Fruit fly (Drosophila melanogaster): ENCODE results near the gene ca.

ca gene

DNA sequence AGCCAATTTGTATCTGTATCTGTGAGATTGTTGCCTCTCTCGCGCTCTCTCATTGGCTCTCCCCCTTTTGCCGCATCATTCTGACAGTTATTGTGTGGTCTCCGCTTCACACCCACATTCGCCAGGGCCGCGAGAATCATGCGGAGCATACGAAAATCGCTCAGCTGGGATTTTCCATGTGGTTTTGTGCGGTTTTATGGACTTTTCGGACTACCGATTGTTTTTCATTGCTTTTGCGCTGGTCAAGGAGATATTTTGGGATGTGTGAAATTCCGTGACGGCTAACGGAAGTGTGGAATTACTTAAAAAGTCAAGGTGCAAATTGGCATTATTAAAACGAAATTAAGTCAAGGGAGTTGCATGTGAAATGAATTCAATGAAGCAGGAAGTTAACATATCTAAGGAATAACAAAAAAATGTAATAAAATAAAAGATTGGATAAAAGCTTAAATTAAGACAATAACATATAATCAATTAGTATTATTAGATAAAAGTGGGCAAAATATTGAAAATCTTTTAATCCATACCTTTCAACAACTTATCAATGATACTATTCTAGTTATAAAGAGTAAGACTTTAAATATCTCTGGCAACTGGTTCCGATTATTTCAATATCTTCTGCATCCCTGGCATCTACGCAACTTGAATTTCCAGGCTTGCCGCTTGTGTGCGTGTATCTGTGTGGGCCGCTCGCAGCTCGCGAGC is 34.4 kb upstream of the ca start:
- peak; percentile 34 for TF ChIP-seq noc (tag; optimal IDR thresholded peaks at IDR 0.05)

DNA sequence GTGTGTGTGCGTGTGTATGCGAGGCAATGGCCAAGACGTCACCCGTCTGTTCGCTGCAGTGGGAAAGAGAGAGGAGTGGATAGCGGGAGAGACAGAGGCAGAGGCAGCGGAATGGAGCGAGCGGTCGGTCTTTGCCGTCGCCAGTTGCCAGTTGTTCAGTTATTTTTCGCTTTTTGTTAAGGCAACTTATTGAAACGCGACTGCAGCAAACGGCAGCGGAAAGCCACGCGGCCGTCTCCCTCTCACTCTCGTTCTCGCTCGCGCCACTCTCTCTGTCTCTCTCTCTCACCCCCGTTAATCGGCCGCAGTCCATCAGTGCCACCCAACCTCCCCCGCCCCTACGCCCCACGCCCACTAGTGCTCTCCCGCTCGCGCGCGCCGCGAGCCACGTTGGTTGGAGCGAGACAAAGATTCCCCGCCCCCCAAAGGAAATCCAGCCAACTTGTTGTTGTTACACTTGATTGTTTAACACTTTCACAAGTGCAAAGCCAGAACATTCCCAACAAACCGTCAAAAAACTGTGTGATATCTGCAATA is 33.7 kb upstream of the ca start:
- TF ChIP-seq noc (tag; optimal IDR thresholded peaks at IDR 0.05): peak; percentile 39

DNA sequence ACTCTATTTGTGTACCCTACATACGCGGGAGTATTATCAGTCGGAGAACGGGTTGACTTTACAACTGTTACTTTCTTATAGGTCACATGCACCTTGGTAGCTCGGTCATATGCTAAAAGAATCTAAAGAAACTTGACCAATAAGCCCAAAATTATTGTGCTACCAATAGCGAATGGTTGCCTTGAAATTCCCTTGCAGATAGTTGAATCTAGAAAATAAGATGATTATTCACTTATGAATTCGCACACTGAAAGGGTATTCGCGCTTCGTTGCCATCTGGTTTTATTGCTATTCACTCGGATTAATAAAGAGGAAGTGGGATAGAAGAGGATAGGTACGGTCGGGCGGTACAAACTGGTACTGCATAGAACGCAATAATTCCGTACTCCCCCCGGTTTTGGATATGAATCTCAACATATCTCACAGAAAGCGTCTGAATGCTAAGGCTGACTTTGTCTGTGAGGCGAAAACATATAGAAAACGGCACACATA is 32.7 kb upstream of the ca start:
- peak; percentile 91 for TF ChIP-seq noc (tag; optimal IDR thresholded peaks at IDR 0.05)

DNA sequence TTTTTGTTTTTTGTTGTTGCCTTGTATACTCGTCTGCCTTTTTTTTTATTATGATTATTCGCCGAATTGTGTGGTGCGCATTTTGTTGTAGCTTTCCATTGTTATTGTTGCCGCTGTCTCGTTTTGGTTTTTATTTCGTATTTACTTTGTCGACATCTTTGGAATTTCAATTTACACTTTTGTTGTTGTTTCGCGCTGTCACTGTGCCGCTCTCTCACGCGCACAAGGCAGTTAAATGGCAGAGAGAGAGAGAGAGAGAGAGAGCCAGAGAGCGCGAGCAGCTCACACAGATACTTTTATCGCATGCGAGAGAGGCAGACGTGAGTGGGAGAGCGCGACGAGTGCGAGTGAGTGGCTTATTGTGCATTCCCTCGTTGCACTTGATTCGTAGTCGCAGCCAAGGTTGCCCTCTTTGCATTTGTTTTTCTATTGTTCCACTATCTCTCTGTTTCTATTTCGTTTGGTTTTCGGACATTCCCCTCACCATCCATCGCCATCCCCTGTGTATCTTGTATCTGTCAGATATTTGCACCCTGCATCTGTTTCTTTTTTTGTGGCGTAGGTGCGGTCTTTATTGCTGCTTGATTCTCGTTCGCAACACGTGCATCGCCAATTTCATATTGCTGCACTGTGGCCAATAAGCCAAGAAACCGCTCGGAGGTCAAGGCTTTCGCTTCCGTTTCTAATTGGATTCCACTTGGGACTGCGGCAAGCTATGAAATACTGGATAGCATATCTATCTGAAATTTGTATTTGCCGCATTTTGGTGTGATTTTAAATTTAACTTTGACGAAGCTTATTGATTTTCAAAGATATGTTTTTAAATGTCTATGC is 32.0 kb upstream of the ca start:
- TF ChIP-seq noc (tag; optimal IDR thresholded peaks at IDR 0.05): no peak

DNA sequence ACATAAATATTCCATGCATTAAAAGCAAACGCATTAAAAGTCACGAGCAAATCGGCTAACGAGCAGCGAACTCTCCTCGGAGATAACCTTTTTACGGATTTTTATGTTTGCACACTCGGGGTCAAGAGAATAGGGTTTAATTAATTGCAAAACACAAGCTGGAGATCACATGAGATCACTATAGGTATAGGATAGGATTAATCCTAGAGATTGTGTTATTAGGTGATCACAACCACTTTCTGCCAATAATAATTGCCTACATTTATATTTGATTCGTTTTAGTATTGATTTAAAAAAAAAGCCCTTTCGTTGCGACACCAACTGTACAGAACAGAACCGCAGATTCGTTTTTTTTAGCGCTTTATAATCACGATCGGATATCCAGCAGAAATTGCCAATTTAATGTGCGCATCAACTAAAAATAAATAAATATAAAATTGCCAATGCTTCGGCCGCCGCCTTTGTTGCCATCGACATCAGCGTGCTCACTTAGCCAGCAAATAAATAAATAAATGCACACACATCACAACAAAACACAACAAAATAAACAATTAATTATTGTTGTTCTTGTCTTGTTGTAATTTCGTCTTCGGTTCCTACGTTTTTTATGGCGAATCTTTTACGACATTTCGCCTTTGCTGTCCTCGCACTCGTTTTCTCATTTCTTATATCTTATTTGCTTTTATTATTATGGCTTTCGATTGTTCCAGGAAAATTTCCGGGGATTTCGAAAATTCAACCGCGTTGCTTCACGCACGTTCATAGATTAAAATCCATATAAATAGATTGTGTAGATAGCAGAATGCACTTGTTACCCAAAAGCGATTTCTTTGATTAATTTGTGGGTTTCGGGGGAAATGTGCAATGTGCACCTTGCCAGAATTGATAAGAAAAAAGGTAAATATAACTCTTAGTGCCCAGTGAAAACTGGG is 30.6 kb upstream of the ca start:
- peak; percentile 14 for TF ChIP-seq noc (tag; optimal IDR thresholded peaks at IDR 0.05)

DNA sequence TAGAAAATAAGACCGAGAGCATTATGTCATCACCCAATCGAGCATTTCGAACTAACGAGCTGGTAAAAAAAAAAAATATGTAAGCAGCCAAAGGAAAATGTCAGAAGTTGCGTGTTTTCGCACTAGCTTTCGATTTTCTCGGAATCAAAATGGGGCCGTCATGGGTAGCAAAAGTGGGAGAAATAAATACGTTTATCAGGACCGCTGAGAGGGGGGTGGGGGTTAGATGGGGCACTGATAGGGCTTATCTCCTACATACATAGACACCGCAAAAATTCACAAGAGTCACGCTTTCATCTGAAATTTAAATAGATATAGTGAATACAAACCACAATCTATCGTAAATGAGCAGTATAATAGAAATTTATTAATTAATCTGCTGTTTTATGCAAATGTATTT is 29.4 kb upstream of the ca start:
- TF ChIP-seq noc (tag; optimal IDR thresholded peaks at IDR 0.05): no peak

DNA sequence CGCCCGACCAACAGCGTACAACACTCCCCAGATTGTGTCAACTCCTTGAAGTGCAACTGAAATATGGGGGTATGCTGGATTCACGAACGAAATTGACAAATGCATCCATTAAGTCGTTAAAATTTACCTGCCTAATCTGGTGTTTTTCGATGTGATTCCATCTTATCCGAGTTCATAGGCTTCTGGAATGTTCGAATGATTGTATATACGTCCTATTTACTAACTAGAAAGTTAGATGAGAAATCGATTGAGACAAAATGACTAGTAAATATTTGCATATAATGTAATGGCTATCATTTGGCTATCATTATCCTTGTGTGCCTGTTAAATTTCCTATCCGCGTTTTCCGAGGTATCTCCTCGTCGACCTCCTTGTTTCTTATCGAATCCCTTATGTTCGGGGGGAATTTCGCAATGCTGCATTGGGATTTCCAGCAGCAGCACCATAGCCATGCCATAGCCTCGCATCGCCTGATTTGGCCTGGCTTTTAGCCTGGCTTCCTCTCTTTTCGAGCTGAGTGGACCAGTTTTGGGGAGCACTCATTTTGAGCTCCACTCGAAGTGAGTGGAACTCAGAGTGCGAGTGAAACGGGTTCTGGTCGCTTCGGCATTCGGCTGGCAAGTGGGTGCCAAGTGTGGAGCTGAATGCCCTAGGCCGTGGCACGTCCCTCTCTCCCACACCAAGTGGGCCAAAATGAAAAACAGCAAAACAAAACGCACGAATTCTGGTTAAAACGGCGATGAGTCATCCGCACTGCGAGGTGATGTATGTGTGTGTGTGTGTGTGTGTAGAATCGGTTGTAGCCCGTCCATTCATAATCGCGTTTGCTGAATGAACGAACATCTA is 28.2 kb upstream of the ca start:
- no peak for TF ChIP-seq noc (tag; optimal IDR thresholded peaks at IDR 0.05)

DNA sequence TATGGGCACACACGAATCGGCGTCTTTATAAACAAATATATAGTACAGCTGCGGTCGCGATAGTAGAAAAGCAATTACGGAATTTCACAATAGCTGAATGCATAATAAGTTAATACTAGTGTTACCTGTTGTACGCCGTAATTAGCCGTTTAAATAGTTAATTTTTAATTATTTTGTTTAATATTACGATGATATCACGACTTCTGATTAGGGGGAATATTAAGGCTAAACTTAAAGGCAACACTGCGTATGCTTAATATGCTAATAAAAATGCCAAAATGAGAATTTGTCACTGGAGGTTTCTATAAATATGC is 27.7 kb upstream of the ca start:
- peak; percentile 63 for TF ChIP-seq noc (tag; optimal IDR thresholded peaks at IDR 0.05)

DNA sequence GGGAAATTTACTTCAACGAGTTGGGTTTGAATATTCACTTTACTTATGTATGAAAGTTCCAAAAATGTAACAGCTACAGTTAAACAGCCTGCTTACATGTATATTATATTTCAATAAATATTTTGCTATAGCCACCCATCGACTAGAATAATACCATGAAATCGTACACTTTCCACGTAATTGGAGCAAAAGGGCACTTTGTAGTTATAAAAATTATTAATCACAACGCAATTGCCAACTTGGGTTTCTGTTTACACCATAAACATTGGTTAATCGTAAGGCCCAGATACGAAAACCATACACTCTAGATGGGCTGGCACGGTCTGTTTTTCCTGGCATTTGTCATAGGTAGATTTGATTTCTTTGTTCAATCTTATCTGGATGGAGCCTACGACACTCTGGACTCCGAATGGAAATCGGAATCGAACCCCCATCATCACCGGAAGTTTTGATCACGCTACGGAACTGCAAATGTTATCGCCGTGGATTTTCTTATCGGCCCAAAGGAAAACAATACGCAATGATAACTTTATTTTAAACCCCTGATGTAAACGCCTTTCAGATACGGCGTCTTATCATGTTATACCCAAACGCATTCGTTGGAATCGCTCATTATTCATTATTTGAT is 26.1 kb upstream of the ca start, which contains the start of gene fig:
TSS of gene fig (minus strand) at position 51 of the 628 bp plus-strand sequence.
- TF ChIP-seq noc (tag; optimal IDR thresholded peaks at IDR 0.05): no peak

DNA sequence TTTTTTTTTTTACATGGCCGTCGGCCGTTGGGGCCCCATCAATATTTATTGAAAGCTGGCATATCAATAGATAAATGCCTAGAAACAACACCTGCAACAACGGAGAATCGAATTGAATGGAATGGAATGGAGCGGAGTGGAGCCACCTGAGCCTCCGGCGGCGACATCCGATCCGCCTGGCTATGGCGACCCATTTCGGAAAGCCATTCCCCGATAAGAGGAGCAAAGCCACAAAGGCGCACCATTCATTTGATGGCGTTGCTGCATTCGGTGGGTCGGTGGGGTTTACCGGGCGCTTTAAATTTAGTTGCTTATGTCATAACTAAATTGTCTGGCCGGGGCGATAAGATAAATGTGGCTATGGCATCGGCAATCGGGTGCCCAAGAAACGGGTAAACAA is 24.7 kb upstream of the ca start:
- TF ChIP-seq noc (tag; optimal IDR thresholded peaks at IDR 0.05): no peak

DNA sequence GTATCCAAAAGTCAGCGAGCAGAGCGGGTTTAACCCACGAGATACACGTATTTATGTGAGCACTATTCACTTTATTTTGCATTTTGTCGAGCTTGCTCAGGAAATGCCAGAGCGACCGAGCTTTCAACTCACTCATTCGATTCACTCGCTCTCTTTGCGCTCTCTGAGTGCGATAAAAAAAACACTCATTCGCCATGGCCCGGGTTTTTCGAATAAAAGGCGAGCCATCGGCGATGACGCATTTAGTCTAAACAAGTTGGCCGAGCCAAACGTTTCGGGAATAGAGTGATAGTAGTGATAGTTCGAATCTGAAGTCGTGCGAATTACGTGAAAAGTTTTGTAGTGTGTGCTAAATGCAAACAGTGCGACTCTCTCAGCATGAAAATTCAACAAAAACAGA is 24.2 kb upstream of the ca start:
- peak; percentile 82 for TF ChIP-seq noc (tag; optimal IDR thresholded peaks at IDR 0.05)

DNA sequence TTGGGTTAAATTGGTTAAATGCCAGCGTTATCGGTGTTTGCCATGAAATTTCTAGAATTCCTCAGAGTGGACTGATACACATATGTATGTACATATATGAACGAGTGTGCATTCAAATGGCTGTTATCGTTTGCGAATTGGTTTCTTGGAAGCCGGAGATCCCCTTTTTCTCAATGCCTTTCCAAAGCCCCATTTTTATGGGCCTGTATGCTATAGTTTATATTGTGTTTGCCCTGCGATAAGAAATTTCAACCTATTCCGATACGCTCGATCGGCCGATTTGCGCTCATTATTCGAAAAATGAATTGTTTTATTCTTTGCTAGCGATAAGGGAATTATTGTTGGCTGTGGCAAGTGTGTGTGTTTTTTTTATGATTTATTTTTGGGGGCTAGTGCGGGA is 23.4 kb upstream of the ca start:
- TF ChIP-seq noc (tag; optimal IDR thresholded peaks at IDR 0.05): no peak

DNA sequence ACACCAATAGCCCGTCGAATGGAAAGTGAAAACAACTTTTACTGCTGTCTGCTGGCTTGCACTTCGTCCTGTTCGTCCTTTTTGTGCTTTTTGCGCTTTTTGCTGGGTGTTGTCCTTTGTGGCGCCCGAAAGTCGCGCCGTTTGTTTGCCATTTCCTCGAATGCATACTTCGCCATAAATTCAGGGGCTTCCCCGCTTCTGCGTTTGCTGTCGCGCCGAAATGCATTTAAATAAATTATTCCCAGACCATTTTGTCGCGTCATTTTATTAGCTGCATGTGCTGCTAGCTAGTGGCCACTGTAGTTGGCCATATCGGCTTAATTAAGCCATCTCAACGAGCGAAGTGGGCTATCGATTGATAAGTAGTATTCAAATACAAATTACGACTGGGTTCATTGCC is 21.4 kb upstream of the ca start:
- no peak for TF ChIP-seq noc (tag; optimal IDR thresholded peaks at IDR 0.05)
